Worm (Caenorhabditis elegans): Measurements from ENCODE around the gene ceh-24.

ceh-24 gene

ce11 chrV:13787225-13787898 is 25.7 kb upstream of the ceh-24 start, which contains the start of the genes F53C11.4 and F53C11.5:
TSS of gene F53C11.4 (minus strand) at chrV:13787352.
TSS of gene F53C11.5 (plus strand) at chrV:13787549.
- TF ChIP-seq tbx-2 (tag; optimal IDR thresholded peaks at IDR 0.05) (peak; percentile 14), ets-4 (tag; optimal IDR thresholded peaks at IDR 0.05) (peak; percentile 14), nfya-1 (tag; optimal IDR thresholded peaks at IDR 0.05) (peak; percentile 60), sdc-2 (tag; optimal IDR thresholded peaks at IDR 0.05) (no peak), ceh-31 (tag; optimal IDR thresholded peaks at IDR 0.05) (peak; percentile 14), elt-2 (tag; optimal IDR thresholded peaks at IDR 0.05) (peak; percentile 12), odd-2 (tag; optimal IDR thresholded peaks at IDR 0.05) (no peak)

ce11 chrV:13787948-13788681 is 24.9 kb upstream of the ceh-24 start:
- no peak for TF ChIP-seq pha-4 (tag; optimal IDR thresholded peaks at IDR 0.05)
- TF ChIP-seq F13H6.1 (tag; optimal IDR thresholded peaks at IDR 0.05), result no peak
- TF ChIP-seq ceh-2 (tag; optimal IDR thresholded peaks at IDR 0.05), result no peak

ce11 chrV:13789362-13789761 is 23.7 kb upstream of the ceh-24 start:
- TF ChIP-seq sox-2 (GFP tag; IDR thresholded peaks at IDR 0.05) (peak; percentile 36), lin-11 (tag; optimal IDR thresholded peaks at IDR 0.05) (no peak), elt-2 (tag; optimal IDR thresholded peaks at IDR 0.05) (peak; percentile 34), hlh-30 (tag; optimal IDR thresholded peaks at IDR 0.05; ENCODE audit: insufficient read depth) (peak; percentile 71), F13H6.1 (tag; optimal IDR thresholded peaks at IDR 0.05) (peak; percentile 58), mec-3 (tag; optimal IDR thresholded peaks at IDR 0.05; ENCODE audit: borderline replicate concordance) (no peak), K02D7.2 (tag; optimal IDR thresholded peaks at IDR 0.05) (no peak), ceh-19 (GFP tag; optimal IDR thresholded peaks at IDR 0.05) (peak; percentile 31), ceh-45 (GFP tag; IDR thresholded peaks at IDR 0.05) (no peak), zip-5 (tag; optimal IDR thresholded peaks at IDR 0.05) (no peak), ahr-1 (tag; optimal IDR thresholded peaks at IDR 0.05) (no peak), sox-4 (tag; optimal IDR thresholded peaks at IDR 0.05) (no peak), ref-2 (tag; optimal IDR thresholded peaks at IDR 0.05) (peak; percentile 41), unc-42 (tag; optimal IDR thresholded peaks at IDR 0.05) (peak; percentile 40), elt-4 (tag; optimal IDR thresholded peaks at IDR 0.05) (no peak), dmd-4 (tag; optimal IDR thresholded peaks at IDR 0.05; ENCODE audit: borderline replicate concordance) (peak; percentile 83), ceh-14 (tag; optimal IDR thresholded peaks at IDR 0.05) (peak; percentile 90), dve-1 (tag; optimal IDR thresholded peaks at IDR 0.05) (peak; percentile 81), pat-9 (tag; optimal IDR thresholded peaks at IDR 0.05) (peak; percentile 33), pax-1 (tag; optimal IDR thresholded peaks at IDR 0.05) (peak; percentile 57), madf-2 (tag; optimal IDR thresholded peaks at IDR 0.05) (no peak), tbx-7 (tag; optimal IDR thresholded peaks at IDR 0.05) (no peak), ceh-24 (tag; optimal IDR thresholded peaks at IDR 0.05) (no peak), ama-1 (optimal IDR thresholded peaks at IDR 0.05) (no peak), ceh-9 (tag; optimal IDR thresholded peaks at IDR 0.05) (no peak), unc-86 (tag; optimal IDR thresholded peaks at IDR 0.05) (peak; percentile 54), hlh-8 (tag; optimal IDR thresholded peaks at IDR 0.05) (peak; percentile 47), che-1 (tag; optimal IDR thresholded peaks at IDR 0.05) (no peak), hlh-15 (tag; optimal IDR thresholded peaks at IDR 0.05) (no peak), odd-2 (tag; optimal IDR thresholded peaks at IDR 0.05) (no peak), gmeb-2 (tag; optimal IDR thresholded peaks at IDR 0.05) (no peak), K09A11.1 (tag; optimal IDR thresholded peaks at IDR 0.05; ENCODE audit: insufficient read depth) (peak; percentile 35), ceh-48 (tag; optimal IDR thresholded peaks at IDR 0.05) (peak; percentile 70), syd-9 (tag; optimal IDR thresholded peaks at IDR 0.05) (peak; percentile 38), ceh-18 (tag; optimal IDR thresholded peaks at IDR 0.05) (peak; percentile 85), T23F11.4 (GFP tag; optimal IDR thresholded peaks at IDR 0.05) (peak; percentile 14), sdc-2 (tag; optimal IDR thresholded peaks at IDR 0.05) (no peak), ceh-34 (tag; optimal IDR thresholded peaks at IDR 0.05) (peak; percentile 86), eyg-1 (tag; optimal IDR thresholded peaks at IDR 0.05) (no peak), tbx-2 (tag; optimal IDR thresholded peaks at IDR 0.05) (peak; percentile 79), pqm-1 (tag; optimal IDR thresholded peaks at IDR 0.05) (no peak)

Data from whole organism, late embryonic.